Worm (Caenorhabditis elegans) whole organism, L4 larva: ENCODE data around the gene clhm-1.

Experiments
- R02D3.7 ChIP-seq: fragments of 150-350 bp; sonication (generic microtip); optimal IDR thresholded peaks from 3 replicates; lab custom pipeline; 2014; ENCODE audit warnings: missing biosample characterization, missing genetic modification characterization
- T26A8.4 ChIP-seq: fragments of 200-800 bp; sonication (Bioruptor generic); IDR thresholded peaks from 2 replicates; pipeline ENCODE4 v1.3.6; 2022; ENCODE audit warnings: missing genetic modification characterization, missing compliant biosample characterization
- Y5F2A.4 ChIP-seq: fragments of 200-800 bp; sonication (Bioruptor generic); optimal IDR thresholded peaks from 2 replicates; lab custom pipeline; 2018; ENCODE audit warnings: mild to moderate bottlenecking, missing genetic modification characterization, missing compliant biosample characterization
- ZK546.5 ChIP-seq, 2 experiments: sonication (generic microtip); optimal IDR thresholded peaks; 2 replicates each; lab custom pipeline; 2017; ENCODE audit warnings: missing biosample characterization in 2 of 2, missing genetic modification characterization in 2 of 2
- aha-1 ChIP-seq: fragments of 150-350 bp; peaks from one replicate; lab custom pipeline; 2014; ENCODE audit warnings: missing biosample characterization, missing genetic modification characterization
- arid-1 ChIP-seq: fragments of 200-800 bp; sonication (Bioruptor generic); conservative IDR thresholded peaks from 2 replicates; pipeline ENCODE4 v1.3.6; 2022; ENCODE audit warnings: missing genetic modification reagents, missing genetic modification characterization, missing compliant biosample characterization
- ceh-62 ChIP-seq: sonication (generic microtip); optimal IDR thresholded peaks from 2 replicates; lab custom pipeline; 2017; ENCODE audit warnings: missing biosample characterization, missing genetic modification characterization
- ceh-82 ChIP-seq: sonication (generic microtip); optimal IDR thresholded peaks from 2 replicates; lab custom pipeline; 2017; ENCODE audit warnings: missing biosample characterization, missing genetic modification characterization
- cey-2 ChIP-seq: sonication (generic microtip); optimal IDR thresholded peaks from 3 replicates; lab custom pipeline; 2017; ENCODE audit warnings: missing genetic modification characterization, mild to moderate bottlenecking, missing compliant biosample characterization, antibody characterized with exemption, borderline replicate concordance; ENCODE audit not compliant: insufficient read depth
- daf-16 ChIP-seq, 3 experiments: sonication (generic microtip); optimal IDR thresholded peaks; 2 replicates each; lab custom pipeline; 2016 to 2017; ENCODE audit warnings: missing genetic modification characterization in 3 of 3, missing genetic modification reagents in 3 of 3, mild to moderate bottlenecking in 2 of 3, missing compliant biosample characterization in 2 of 3, missing biosample characterization in 1 of 3, moderate library complexity in 1 of 3
- daf-19 ChIP-seq: fragments of 200-800 bp; sonication (Bioruptor generic); conservative IDR thresholded peaks from 2 replicates; pipeline ENCODE4 v1.3.6; 2022; ENCODE audit warnings: missing genetic modification characterization, missing compliant biosample characterization
- dmd-6 ChIP-seq: fragments of 200-800 bp; sonication (Bioruptor generic); IDR thresholded peaks from 2 replicates; pipeline ENCODE4 v1.3.6; 2022; ENCODE audit warnings: missing genetic modification reagents, missing genetic modification characterization, missing compliant biosample characterization
- egl-27 ChIP-seq: sonication (generic microtip); optimal IDR thresholded peaks from 3 replicates; lab custom pipeline; 2017; ENCODE audit warnings: missing biosample characterization, missing genetic modification reagents, missing genetic modification characterization
- gei-8 ChIP-seq: fragments of 200-800 bp; sonication (Bioruptor generic); optimal IDR thresholded peaks from 2 replicates; lab custom pipeline; 2018; ENCODE audit warnings: mild to moderate bottlenecking, missing genetic modification characterization, missing compliant biosample characterization
- hlh-11 ChIP-seq: fragments of 200-800 bp; sonication (Bioruptor generic); optimal IDR thresholded peaks from 2 replicates; lab custom pipeline; 2018; ENCODE audit warnings: mild to moderate bottlenecking, missing genetic modification characterization, missing compliant biosample characterization
- jun-1 ChIP-seq: fragments of 150-350 bp; optimal IDR thresholded peaks from 2 replicates; lab custom pipeline; 2014; ENCODE audit warnings: missing biosample characterization, missing genetic modification reagents, missing genetic modification characterization
- lin-1 ChIP-seq: fragments of 200-800 bp; sonication (Bioruptor generic); IDR thresholded peaks from 2 replicates; pipeline ENCODE4 v1.3.6; 2022; ENCODE audit warnings: missing genetic modification reagents, missing genetic modification characterization, missing compliant biosample characterization
- lin-15B ChIP-seq: fragments of 150-350 bp; sonication (generic microtip); optimal IDR thresholded peaks from 3 replicates; lab custom pipeline; 2014; ENCODE audit warnings: missing biosample characterization, missing genetic modification characterization
- lin-29 ChIP-seq: fragments of 200-800 bp; sonication (Bioruptor generic); IDR thresholded peaks from 2 replicates; pipeline ENCODE4 v1.3.6; 2022; ENCODE audit warnings: missing genetic modification reagents, missing genetic modification characterization, missing compliant biosample characterization
- lin-38 ChIP-seq: fragments of 200-800 bp; sonication (Bioruptor generic); IDR thresholded peaks from 2 replicates; pipeline ENCODE4 v1.3.6; 2022; ENCODE audit warnings: missing genetic modification reagents, missing genetic modification characterization, missing compliant biosample characterization
- lin-39 ChIP-seq: fragments of 150-350 bp; optimal IDR thresholded peaks from 2 replicates; lab custom pipeline; 2014; ENCODE audit warnings: missing biosample characterization, missing genetic modification reagents, missing genetic modification characterization
- lir-3 ChIP-seq: sonication (generic microtip); optimal IDR thresholded peaks from 2 replicates; lab custom pipeline; 2016; ENCODE audit warnings: mild to moderate bottlenecking, missing genetic modification characterization, missing compliant biosample characterization
- mdl-1 ChIP-seq, 2 experiments: fragments of 150-350 bp in 1 of 2; sonication (generic microtip) in 1 of 2; optimal IDR thresholded peaks; 2 replicates each; lab custom pipeline; 2014 to 2017; ENCODE audit warnings: missing biosample characterization in 2 of 2, missing genetic modification characterization in 2 of 2
- mep-1 ChIP-seq: fragments of 150-350 bp; sonication (generic microtip); optimal IDR thresholded peaks from 3 replicates; lab custom pipeline; 2014; ENCODE audit warnings: missing biosample characterization, missing genetic modification characterization
- mxl-3 ChIP-seq: fragments of 200-800 bp; sonication (Bioruptor generic); optimal IDR thresholded peaks from 2 replicates; lab custom pipeline; 2018; ENCODE audit warnings: mild to moderate bottlenecking, missing genetic modification characterization, missing compliant biosample characterization
- nhr-102 ChIP-seq: sonication (generic microtip); optimal IDR thresholded peaks from 2 replicates; lab custom pipeline; 2016; ENCODE audit warnings: mild to moderate bottlenecking, missing genetic modification characterization, moderate library complexity, missing compliant biosample characterization
- nhr-111 ChIP-seq: fragments of 200-800 bp; sonication (Bioruptor generic); optimal IDR thresholded peaks from 2 replicates; lab custom pipeline; 2018; ENCODE audit warnings: mild to moderate bottlenecking, missing genetic modification characterization, missing compliant biosample characterization
- nhr-28 ChIP-seq: fragments of 150-350 bp; optimal IDR thresholded peaks from 2 replicates; lab custom pipeline; 2014; ENCODE audit warnings: missing biosample characterization, missing genetic modification characterization
- nhr-77 ChIP-seq: fragments of 150-350 bp; optimal IDR thresholded peaks from 2 replicates; lab custom pipeline; 2014; ENCODE audit warnings: missing biosample characterization, missing genetic modification characterization
- php-3 ChIP-seq: fragments of 200-800 bp; sonication (Bioruptor generic); IDR thresholded peaks from 2 replicates; pipeline ENCODE4 v1.3.6; 2022; ENCODE audit warnings: missing genetic modification reagents, missing genetic modification characterization, missing compliant biosample characterization
- pqm-1 ChIP-seq: sonication (generic microtip); optimal IDR thresholded peaks from 2 replicates; lab custom pipeline; 2017; ENCODE audit warnings: missing biosample characterization, missing genetic modification characterization
- sdz-12 ChIP-seq: fragments of 200-800 bp; sonication (Bioruptor generic); optimal IDR thresholded peaks from 2 replicates; lab custom pipeline; 2018; ENCODE audit warnings: mild to moderate bottlenecking, missing genetic modification characterization, missing compliant biosample characterization
- skn-1 ChIP-seq: fragments of 150-350 bp; optimal IDR thresholded peaks from 2 replicates; lab custom pipeline; 2014; ENCODE audit warnings: missing biosample characterization, missing genetic modification characterization
- snpc-4 ChIP-seq: fragments of 150-350 bp; optimal IDR thresholded peaks from 2 replicates; lab custom pipeline; 2014; ENCODE audit warnings: missing biosample characterization, missing genetic modification characterization
- tag-97 ChIP-seq: fragments of 200-800 bp; sonication (Bioruptor generic); IDR thresholded peaks from 2 replicates; pipeline ENCODE4 v1.3.6; 2022; ENCODE audit warnings: missing genetic modification characterization, missing compliant biosample characterization
- unc-130 ChIP-seq: sonication (generic microtip); optimal IDR thresholded peaks from 2 replicates; lab custom pipeline; 2016; ENCODE audit warnings: missing genetic modification reagents, missing genetic modification characterization, missing compliant biosample characterization
- unc-39 ChIP-seq: sonication (generic microtip); optimal IDR thresholded peaks from 2 replicates; lab custom pipeline; 2017; ENCODE audit warnings: missing biosample characterization, missing genetic modification characterization
- unc-62 ChIP-seq, 3 experiments: fragments of 150-350 bp in 1 of 3; sonication (generic microtip); optimal IDR thresholded peaks in 2 of 3; peaks in 1 of 3; 1 replicate in 1 of 3; 2 replicates in 2 of 3; lab custom pipeline; 2014 to 2017; ENCODE audit warnings: missing biosample characterization in 3 of 3, missing genetic modification characterization in 3 of 3, missing genetic modification reagents in 3 of 3, missing genotype in 1 of 3
- zfp-3 ChIP-seq: fragments of 200-800 bp; sonication (Bioruptor generic); conservative IDR thresholded peaks from 2 replicates; pipeline ENCODE4 v1.3.6; 2022; ENCODE audit warnings: missing genetic modification reagents, missing genetic modification characterization, missing compliant biosample characterization

The clhm-1 gene

DNA sequence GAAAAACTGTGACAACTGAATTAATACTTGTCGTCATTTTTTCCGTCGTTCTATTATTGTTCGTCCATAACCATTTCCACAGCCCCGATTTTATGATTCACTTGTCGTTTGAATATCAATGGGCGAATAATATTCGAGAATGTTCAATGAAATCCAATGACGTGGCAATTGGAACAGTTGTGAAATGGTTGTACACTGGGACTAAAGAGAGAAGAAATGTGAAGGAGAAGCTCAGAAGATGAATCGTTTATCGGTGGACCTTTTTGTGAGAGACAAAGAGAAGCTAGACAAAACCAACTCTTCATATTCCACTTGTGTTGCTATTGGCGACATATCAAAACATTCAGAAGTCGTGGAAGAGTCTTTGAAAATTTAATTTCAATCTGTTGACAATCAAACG is at the start of gene clhm-1:
TSS of gene clhm-1 (minus strand) at position 207 of the 400 bp plus-strand sequence.
- TF ChIP-seq daf-16 (GFP tag; optimal IDR thresholded peaks at IDR 0.05; lab: Kevin White, UChicago) (peak in 1 of 2 experiments; percentile 21), daf-16 (tag; optimal IDR thresholded peaks at IDR 0.05; lab: Kevin White, UChicago) (no peak), arid-1 (GFP tag; lab: Robert Waterston, UW) (no peak)

DNA sequence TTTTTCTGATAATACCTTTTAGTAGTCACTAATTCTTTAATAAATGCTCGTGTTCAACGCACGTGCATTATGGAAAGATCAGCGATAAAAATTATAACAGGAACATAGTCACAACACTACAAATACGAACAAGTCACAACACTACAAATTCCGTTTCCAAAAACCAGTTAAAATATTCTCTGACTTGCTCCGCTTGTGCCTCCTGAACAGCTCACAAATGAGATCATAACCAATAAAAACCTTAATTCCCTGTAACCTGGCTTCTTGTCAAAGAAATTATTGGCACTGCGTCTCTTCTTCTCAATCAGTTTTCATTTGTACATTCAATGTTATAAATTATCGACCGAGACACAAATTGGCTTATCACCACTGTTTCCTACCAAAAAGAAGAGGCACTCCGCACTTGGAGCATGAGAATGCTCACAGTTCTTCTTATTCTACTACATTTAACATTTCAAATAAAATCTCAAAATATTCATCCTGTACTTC is 48.6 kb upstream of the clhm-1 start, which contains the start of gene B0252.1:
TSS of gene B0252.1 (plus strand) at position 318 of the 489 bp plus-strand sequence.
- TF ChIP-seq gei-8 (GFP tag; lab: Kevin White, UChicago) (no peak), daf-16 (GFP tag; optimal IDR thresholded peaks at IDR 0.05; lab: Kevin White, UChicago) (no peak), daf-16 (tag; optimal IDR thresholded peaks at IDR 0.05; lab: Kevin White, UChicago) (peak; percentile 25), skn-1 (no peak), mxl-3 (peak; percentile 20), nhr-28 (tag; lab: Kevin White, UChicago) (peak; percentile 97), dmd-6 (peak; percentile 30; the same call in 1 of the 2 replicates), nhr-77 (tag; lab: Kevin White, UChicago) (peak; percentile 27), ZK546.5 (tag; optimal IDR thresholded peaks at IDR 0.05; lab: Kevin White, UChicago) (no peak), aha-1 (tag; lab: Kevin White, UChicago) (peak; percentile 13), nhr-102 (tag; lab: Kevin White, UChicago) (peak; percentile 31), T26A8.4 (GFP tag; lab: Robert Waterston, UW) (no peak), hlh-11 (peak; percentile 68), egl-27 (tag; lab: Kevin White, UChicago) (no peak), cey-2 (tag; lab: Kevin White, UChicago) (no peak), php-3 (GFP tag; lab: Robert Waterston, UW) (peak; percentile 95), zfp-3 (GFP tag; lab: Robert Waterston, UW) (no peak), pqm-1 (tag; lab: Kevin White, UChicago) (peak; percentile 56)

DNA sequence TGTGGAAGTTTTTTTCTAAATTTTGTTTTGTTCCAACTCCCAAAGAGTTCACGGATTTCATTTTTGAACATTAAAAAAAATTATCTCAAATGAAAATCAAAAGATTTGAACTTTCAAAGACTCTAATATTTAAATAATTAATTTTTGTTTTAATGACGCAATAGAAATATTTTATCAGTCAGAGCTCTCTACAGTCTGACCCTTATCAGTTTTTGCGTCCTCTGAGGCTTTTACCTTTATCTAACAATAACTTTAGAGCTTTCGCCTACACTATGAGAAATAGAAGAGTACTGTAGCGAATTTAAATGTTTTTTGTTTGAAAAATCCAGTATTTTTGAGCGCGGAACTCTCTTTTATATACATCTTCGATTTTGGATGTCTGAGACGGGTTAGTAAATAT is 48.1 kb upstream of the clhm-1 start, which contains the start of gene B0252.5:
TSS of gene B0252.5 (minus strand) at position 17 of the 400 bp plus-strand sequence.
- no peak for TF ChIP-seq ceh-82 (tag; lab: Kevin White, UChicago)
- peak; percentile 77 for TF ChIP-seq pqm-1 (tag; lab: Kevin White, UChicago)
- no peak for TF ChIP-seq daf-16 (GFP tag; optimal IDR thresholded peaks at IDR 0.05; lab: Kevin White, UChicago)
- peak; percentile 27 for TF ChIP-seq daf-16 (tag; optimal IDR thresholded peaks at IDR 0.05; lab: Kevin White, UChicago)

DNA sequence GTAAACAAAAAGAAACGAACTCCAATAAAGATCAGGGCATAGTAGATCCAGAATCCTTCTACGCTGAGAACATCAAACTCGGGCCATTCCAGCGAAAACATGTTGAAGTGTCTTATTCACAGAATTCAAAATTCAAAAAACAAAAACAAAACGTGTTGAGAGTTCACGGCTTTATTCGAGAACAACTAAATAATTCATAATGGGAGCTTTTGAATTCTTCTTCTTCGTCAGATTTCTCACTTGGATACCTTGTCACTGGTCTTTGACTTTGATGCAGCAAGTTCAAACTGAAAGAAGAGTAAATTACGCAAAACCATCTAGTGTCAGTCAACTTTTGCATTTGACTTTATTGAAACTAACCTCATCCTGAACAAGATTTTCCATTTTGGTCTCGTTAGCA is 46.9 kb upstream of the clhm-1 start, which contains the start of gene B0252.11:
TSS of gene B0252.11 (minus strand) at position 101 of the 400 bp plus-strand sequence.
- TF ChIP-seq lir-3 (no peak), aha-1 (tag; lab: Kevin White, UChicago) (peak; percentile 42)
- TF ChIP-seq, all 104 proteins: peak for 1

DNA sequence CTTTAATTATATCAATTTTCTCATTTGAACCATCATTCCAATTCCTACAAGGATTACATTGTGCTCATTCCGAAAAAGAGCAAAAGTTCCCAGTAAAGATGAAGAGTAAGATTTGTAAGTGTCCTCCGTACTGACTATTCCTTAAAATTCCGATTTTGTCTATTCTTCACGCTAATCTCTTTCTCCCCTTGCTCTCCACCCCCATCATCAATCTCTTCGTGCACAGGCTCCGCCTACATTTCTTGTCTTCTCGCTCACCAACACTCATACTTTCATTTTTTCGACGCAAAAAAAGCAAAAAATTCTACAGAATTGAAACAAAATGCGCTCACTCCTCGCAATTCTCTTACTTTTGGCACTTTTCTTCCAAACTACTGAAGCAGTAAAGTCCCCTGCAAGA is 45.1 kb upstream of the clhm-1 start, which contains the start of gene B0252.8:
TSS of gene B0252.8 (plus strand) at position 292 of the 400 bp plus-strand sequence.
- TF ChIP-seq lin-29 (GFP tag; lab: Robert Waterston, UW), result no peak
- no peak for TF ChIP-seq lin-15B
- no peak for TF ChIP-seq lin-1 (GFP tag; lab: Robert Waterston, UW)

DNA sequence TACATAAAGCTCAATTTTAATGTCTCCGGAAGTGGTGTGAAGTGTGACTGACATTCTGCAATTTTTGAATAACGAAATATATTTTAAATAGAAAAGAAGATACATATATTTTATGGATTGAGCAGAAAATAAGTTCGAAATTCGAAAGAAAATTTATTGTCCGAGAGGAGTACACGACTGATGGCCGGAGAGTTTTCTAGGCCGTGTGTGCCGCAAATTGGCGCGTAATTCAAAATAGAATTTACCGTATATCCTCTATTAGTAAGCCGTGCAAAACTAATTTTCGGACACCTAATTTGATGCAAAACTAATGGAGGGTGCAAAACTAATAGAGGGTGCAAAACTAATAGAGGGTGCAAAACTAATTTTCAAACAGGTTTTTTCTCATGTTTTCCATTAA is 42.5 kb upstream of the clhm-1 start, which contains the start of gene cyn-10:
TSS of gene cyn-10 (minus strand) at position 57 of the 400 bp plus-strand sequence.
- no peak for TF ChIP-seq snpc-4 (tag; lab: Kevin White, UChicago)
- peak; percentile 77 for TF ChIP-seq unc-130 (GFP tag; lab: Kevin White, UChicago)
- peak; percentile 15 for TF ChIP-seq nhr-28 (tag; lab: Kevin White, UChicago)
- no peak for TF ChIP-seq lin-39 (tag; lab: Kevin White, UChicago)
- no peak for TF ChIP-seq ceh-62 (tag; lab: Kevin White, UChicago)
- TF ChIP-seq R02D3.7 (tag; lab: Kevin White, UChicago), result no peak
- no peak for TF ChIP-seq daf-19 (GFP tag; lab: Robert Waterston, UW)
- TF ChIP-seq jun-1, result no peak
- peak; percentile 66 for TF ChIP-seq nhr-102 (tag; lab: Kevin White, UChicago)
- TF ChIP-seq nhr-111 (GFP tag; lab: Kevin White, UChicago), result no peak
- no peak for TF ChIP-seq skn-1
- TF ChIP-seq mdl-1 (tag; optimal IDR thresholded peaks at IDR 0.05; lab: Kevin White, UChicago), result no peak
- TF ChIP-seq sdz-12 (GFP tag; lab: Kevin White, UChicago), result peak; percentile 70
- TF ChIP-seq lin-38, result peak; percentile 83
- no peak for TF ChIP-seq unc-39
- peak; percentile 51 for TF ChIP-seq mep-1 (tag; lab: Kevin White, UChicago)
- TF ChIP-seq arid-1 (GFP tag; lab: Robert Waterston, UW), result no peak
- no peak for TF ChIP-seq Y5F2A.4
- no peak for TF ChIP-seq unc-62 (GFP tag; optimal IDR thresholded peaks at IDR 0.05 in 1 of 2; lab: Kevin White, UChicago)
- TF ChIP-seq unc-62 (tag; optimal IDR thresholded peaks at IDR 0.05; lab: Kevin White, UChicago), result no peak
- peak; percentile 91; the same call in 1 of the 2 replicates for TF ChIP-seq tag-97 (GFP tag; lab: Robert Waterston, UW)
